Fruit fly (Drosophila melanogaster) S2 (cell line): ENCODE data around the gene CG6040.

Experiments
- CG8478 ChIP-seq: fragments of >200 bp; optimal IDR thresholded peaks from 2 replicates; lab custom pipeline; 2018
- CTCF ChIP-seq, 2 experiments: fragments of >200 bp; optimal IDR thresholded peaks; 2 replicates each; lab custom pipeline; 2018

dm6 chr3R:19118505-19119138 lies 21.9 kb downstream of the CG6040 start:
- TF ChIP-seq CG8478 (lab: Kevin White, UChicago): no peak
- TF ChIP-seq CTCF (optimal IDR thresholded peaks at IDR 0.05; lab: Kevin White, UChicago): no peak
